Worm (Caenorhabditis elegans): Measurements from ENCODE around the gene F31D4.2.
A peak's percentile ranks its signal among the peaks of the same experiment; 100 is the strongest.

ce11 chrV:20793761-20794160, 51.6 kb downstream of the F31D4.2 start:
- TF ChIP-seq flt-1 (GFP tag; IDR thresholded peaks at IDR 0.05) (no peak), ama-1 (optimal IDR thresholded peaks at IDR 0.05) (no peak), B0310.2 (tag; optimal IDR thresholded peaks at IDR 0.05) (no peak), pes-1 (GFP tag; IDR thresholded peaks at IDR 0.05) (peak; percentile 41; the same call in 1 of the 2 replicates)

All from whole organism, early embryonic.